Worm (Caenorhabditis elegans): ENCODE results near the gene C07E3.9.

ce11 chrII:10351963-10352362 is 1.4 kb downstream of the C07E3.9 start, which contains the start of gene C07E3.8:
- no peak for TF ChIP-seq dao-5 (tag; optimal IDR thresholded peaks at IDR 0.05)
- no peak for TF ChIP-seq him-1 (tag; optimal IDR thresholded peaks at IDR 0.05)
